Worm (Caenorhabditis elegans): Measurements from ENCODE around the gene F13E9.19.

Gene F13E9.19

DNA sequence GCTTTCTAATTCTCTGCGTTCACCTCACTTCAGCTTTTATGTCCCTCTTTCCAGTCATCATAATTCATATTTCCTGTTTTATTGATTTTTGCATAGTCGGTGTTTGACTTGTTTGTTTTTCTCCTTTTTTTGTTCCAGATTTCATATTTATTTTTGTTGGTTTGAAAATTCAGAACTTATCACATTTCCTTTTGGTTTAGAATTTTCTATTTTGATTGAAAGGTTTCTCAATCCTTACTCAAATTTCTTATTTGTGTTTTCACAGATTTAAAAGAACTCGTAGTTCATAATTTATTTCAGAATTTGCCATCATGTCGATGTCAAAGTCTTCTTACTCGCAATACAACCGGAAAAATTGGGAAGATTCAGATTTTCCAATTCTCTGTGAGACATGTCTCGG lies 38.1 kb upstream of the F13E9.19 start, which contains the start of gene rbm-22:
Gene rbm-22, plus strand, starts transcription at position 301 of the 400 bp plus-strand sequence.
- no peak for TF ChIP-seq alr-1 (tag; optimal IDR thresholded peaks at IDR 0.05)
- no peak for TF ChIP-seq nhr-77 (tag; optimal IDR thresholded peaks at IDR 0.05)
- no peak for TF ChIP-seq ztf-1 (GFP tag; conservative IDR thresholded peaks at IDR 0.05)
- TF ChIP-seq mdl-1 (tag; optimal IDR thresholded peaks at IDR 0.05): no peak

DNA sequence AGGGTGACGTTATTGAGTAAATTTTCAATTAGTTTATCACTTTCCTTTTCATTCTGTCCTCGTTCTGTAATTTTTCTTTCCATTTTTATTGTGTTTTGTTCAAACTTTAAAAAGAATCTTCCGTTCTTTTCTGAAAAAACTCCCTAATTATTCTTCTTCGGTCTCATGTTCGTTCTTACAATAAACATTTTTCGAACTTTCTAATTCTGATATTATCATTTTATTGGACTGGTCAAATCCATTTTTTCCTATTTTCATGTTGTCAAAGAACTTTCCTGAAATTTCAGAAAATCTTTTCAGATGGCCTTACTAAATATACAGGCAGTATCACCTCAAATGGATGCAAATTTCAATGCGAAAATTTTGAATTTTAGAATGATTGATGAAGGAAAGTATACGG lies 35.2 kb upstream of the F13E9.19 start, which contains the start of gene nish-1:
Gene nish-1, plus strand, starts transcription at position 301 of the 400 bp plus-strand sequence.
- TF ChIP-seq ztf-1 (GFP tag; conservative IDR thresholded peaks at IDR 0.05) (no peak), unc-39 (tag; optimal IDR thresholded peaks at IDR 0.05) (no peak), sma-9 (GFP tag; optimal IDR thresholded peaks at IDR 0.05) (no peak), sma-9 (tag; optimal IDR thresholded peaks at IDR 0.05) (no peak), lin-39 (tag; optimal IDR thresholded peaks at IDR 0.05) (no peak), crh-2 (tag; optimal IDR thresholded peaks at IDR 0.05) (no peak)

DNA sequence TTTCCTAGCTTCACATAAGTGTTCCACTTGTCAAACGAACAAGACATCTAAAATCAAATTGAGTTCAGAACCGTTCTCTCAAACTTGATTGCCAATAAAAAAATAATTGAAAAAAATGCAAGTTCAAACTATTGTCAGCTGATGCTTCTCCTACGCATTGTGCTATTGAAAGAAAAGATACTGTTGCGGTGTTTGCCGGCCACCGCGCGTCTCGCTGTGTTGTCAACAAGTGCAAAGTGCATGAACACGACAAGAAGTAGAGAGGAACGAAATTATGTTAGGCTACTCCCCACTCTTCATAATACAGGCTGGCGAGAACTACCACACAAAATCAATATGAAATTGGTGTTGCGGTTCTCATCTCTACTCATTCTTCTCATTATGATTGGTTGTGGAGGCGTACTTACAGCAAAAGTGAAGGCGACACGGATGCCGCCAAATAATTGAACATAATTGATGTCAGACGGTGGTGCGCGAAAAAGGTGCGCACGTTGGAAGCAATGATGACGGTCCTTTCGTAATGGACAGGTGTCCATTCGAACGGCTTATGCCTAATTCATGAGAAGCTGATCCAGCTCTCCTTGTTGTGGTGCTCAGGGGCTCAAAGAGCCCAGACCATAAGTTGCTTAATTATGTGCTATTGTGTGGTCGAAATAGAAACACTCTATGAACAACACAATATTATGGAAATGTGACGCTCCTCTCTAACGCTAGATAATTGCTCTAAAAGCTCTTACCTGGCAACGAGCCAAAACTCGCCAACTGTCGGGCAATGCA lies 31.6 kb upstream of the F13E9.19 start:
- no peak for TF ChIP-seq aly-2 (tag; optimal IDR thresholded peaks at IDR 0.05)
- TF ChIP-seq egl-27 (tag; optimal IDR thresholded peaks at IDR 0.05): no peak
- TF ChIP-seq nhr-11 (tag; optimal IDR thresholded peaks at IDR 0.05): no peak
- no peak for TF ChIP-seq nhr-77 (tag; optimal IDR thresholded peaks at IDR 0.05)
- TF ChIP-seq nhr-25 (tag; optimal IDR thresholded peaks at IDR 0.05): no peak
- TF ChIP-seq elt-3 (tag; optimal IDR thresholded peaks at IDR 0.05): no peak
- TF ChIP-seq nhr-21 (tag; optimal IDR thresholded peaks at IDR 0.05): no peak
- no peak for TF ChIP-seq mbf-1 (tag; optimal IDR thresholded peaks at IDR 0.05)
- TF ChIP-seq mab-5 (tag; optimal IDR thresholded peaks at IDR 0.05): no peak
- no peak for TF ChIP-seq elt-1 (tag; optimal IDR thresholded peaks at IDR 0.05)
- no peak for TF ChIP-seq nhr-129 (tag; optimal IDR thresholded peaks at IDR 0.05)

DNA sequence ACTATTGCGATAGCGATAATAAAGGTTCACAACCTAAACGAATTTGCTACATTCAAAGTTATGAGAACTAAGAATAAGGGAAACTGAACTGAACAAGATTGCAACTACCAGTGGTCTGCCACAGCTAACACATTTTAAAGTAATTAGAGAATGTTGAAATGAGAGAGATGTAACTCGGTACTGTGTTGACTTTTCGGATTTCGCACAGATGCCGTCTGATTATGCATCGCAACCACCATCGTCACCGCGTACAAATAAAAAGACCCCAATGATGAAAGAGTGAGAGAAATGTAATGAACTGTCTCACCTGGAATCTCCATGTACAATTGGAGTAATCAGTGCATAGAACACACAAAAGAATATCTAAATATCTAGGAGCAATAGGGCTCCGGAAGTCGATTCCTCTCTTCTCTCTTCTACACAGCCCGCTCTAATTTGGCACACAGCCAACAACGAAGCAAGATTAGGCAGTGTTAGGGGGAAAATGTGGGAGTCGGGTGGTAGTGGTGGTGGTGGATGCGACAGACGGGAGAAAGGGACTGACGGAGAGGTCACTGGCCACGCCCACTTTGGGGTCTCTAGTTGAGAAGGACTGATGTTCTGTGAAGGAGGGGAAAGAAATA lies 30.5 kb upstream of the F13E9.19 start, which contains the start of gene F13E9.11:
Gene F13E9.11, minus strand, starts transcription at position 507 of the 623 bp plus-strand sequence.
- no peak for TF ChIP-seq Y55F3AM.14 (GFP tag; optimal IDR thresholded peaks at IDR 0.05)
- TF ChIP-seq sem-4 (tag; optimal IDR thresholded peaks at IDR 0.05): no peak
- TF ChIP-seq lin-11 (tag; optimal IDR thresholded peaks at IDR 0.05): no peak
- no peak for TF ChIP-seq unc-62 (GFP tag; optimal IDR thresholded peaks at IDR 0.05)
- TF ChIP-seq ceh-16 (tag; optimal IDR thresholded peaks at IDR 0.05): no peak
- no peak for TF ChIP-seq sma-3 (GFP tag; optimal IDR thresholded peaks at IDR 0.05)
- no peak for TF ChIP-seq unc-39 (tag; optimal IDR thresholded peaks at IDR 0.05)
- TF ChIP-seq nhr-129 (tag; optimal IDR thresholded peaks at IDR 0.05): no peak
- TF ChIP-seq ztf-11 (tag; optimal IDR thresholded peaks at IDR 0.05): no peak
- TF ChIP-seq zag-1 (tag; optimal IDR thresholded peaks at IDR 0.05): peak; percentile 61
- no peak for TF ChIP-seq F13H6.1 (tag; optimal IDR thresholded peaks at IDR 0.05)
- no peak for TF ChIP-seq dmd-4 (tag; optimal IDR thresholded peaks at IDR 0.05)
- no peak for TF ChIP-seq mbf-1 (tag; optimal IDR thresholded peaks at IDR 0.05)
- no peak for TF ChIP-seq lin-39 (tag; optimal IDR thresholded peaks at IDR 0.05)
- TF ChIP-seq nhr-77 (tag; optimal IDR thresholded peaks at IDR 0.05): no peak
- TF ChIP-seq fos-1 (tag; optimal IDR thresholded peaks at IDR 0.05): no peak
- no peak for TF ChIP-seq ztf-4 (tag; optimal IDR thresholded peaks at IDR 0.05)
- TF ChIP-seq aly-2 (tag; optimal IDR thresholded peaks at IDR 0.05): no peak
- peak; percentile 5 for TF ChIP-seq C34F6.9 (tag; optimal IDR thresholded peaks at IDR 0.05)
- TF ChIP-seq mdl-1 (tag; optimal IDR thresholded peaks at IDR 0.05): no peak
- no peak for TF ChIP-seq nhr-23 (tag; optimal IDR thresholded peaks at IDR 0.05)
- no peak for TF ChIP-seq ZK546.5 (tag; optimal IDR thresholded peaks at IDR 0.05)
- TF ChIP-seq nhr-12 (tag; optimal IDR thresholded peaks at IDR 0.05): no peak
- no peak for TF ChIP-seq mab-5 (tag; optimal IDR thresholded peaks at IDR 0.05)
- no peak for TF ChIP-seq elt-1 (tag; optimal IDR thresholded peaks at IDR 0.05)
- TF ChIP-seq R02D3.7 (tag; optimal IDR thresholded peaks at IDR 0.05): no peak
- no peak for TF ChIP-seq nhr-21 (tag; optimal IDR thresholded peaks at IDR 0.05)
- TF ChIP-seq unc-55 (GFP tag; optimal IDR thresholded peaks at IDR 0.05): peak; percentile 12
- TF ChIP-seq nhr-6 (tag; optimal IDR thresholded peaks at IDR 0.05): no peak
- no peak for TF ChIP-seq ztf-1 (GFP tag; conservative IDR thresholded peaks at IDR 0.05)
- peak in 1 of 2 experiments; percentile 19 for TF ChIP-seq lsy-2 (tag; optimal IDR thresholded peaks at IDR 0.05)
